Worm (Caenorhabditis elegans): ENCODE results near the gene K02E10.6.

DNA sequence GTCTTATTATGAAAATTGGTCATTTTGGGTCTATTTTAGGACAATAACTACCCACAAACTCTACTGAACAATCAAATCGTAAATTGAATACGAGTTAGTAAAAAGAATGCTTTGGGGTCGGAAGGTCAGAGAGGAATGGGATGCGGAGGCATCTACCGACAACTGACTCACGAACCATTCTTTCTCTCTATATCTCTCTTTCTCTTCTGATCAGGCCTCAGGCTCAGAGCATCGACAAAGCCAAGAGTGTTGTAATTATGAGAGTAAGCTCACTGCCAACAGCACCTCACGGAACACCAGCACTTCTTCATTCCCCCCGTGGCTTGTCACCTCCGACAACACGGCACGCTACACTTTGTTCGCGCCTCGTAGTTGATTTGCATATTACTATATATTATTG, 37.9 kb upstream of the K02E10.6 start:
- TF ChIP-seq ztf-4 (tag; optimal IDR thresholded peaks at IDR 0.05) (no peak), egl-27 (tag; optimal IDR thresholded peaks at IDR 0.05) (no peak), dmd-4 (tag; optimal IDR thresholded peaks at IDR 0.05) (no peak), ztf-11 (tag; optimal IDR thresholded peaks at IDR 0.05) (no peak), elt-3 (tag; optimal IDR thresholded peaks at IDR 0.05) (no peak), lin-39 (tag; optimal IDR thresholded peaks at IDR 0.05) (no peak), snpc-4 (tag; optimal IDR thresholded peaks at IDR 0.05) (no peak), ama-1 (optimal IDR thresholded peaks at IDR 0.05) (no peak), crh-2 (tag; optimal IDR thresholded peaks at IDR 0.05) (no peak), nhr-11 (tag; optimal IDR thresholded peaks at IDR 0.05) (no peak)

Data from whole organism, L2 larva.